In genomic region chr2L:7326405-7326804, dm6 we compare ENCODE assay signal across 3 fruit fly cellular contexts.
A peak's percentile ranks its signal among the peaks of the same experiment; 100 is the strongest.
TF ChIP-seq lines count a peak whose summit lies in the region.

No protein-coding gene starts in this region.

- TF ChIP-seq CTCF in whole organism, embryonic (GFP tag; optimal IDR thresholded peaks at IDR 0.05; lab: Kevin White, UChicago): no peak

TF ChIP-seq in whole organism, embryonic, 481 proteins besides CTCF, POLR2A, EP300 and RAD21:
- TF ChIP-seq CG14441 (GFP tag; IDR thresholded peaks at IDR 0.05; lab: Robert Waterston, UW) (0 out of 2 replicates have a peak, but pooled peaks have one; percentile 38), D19A (tag; optimal IDR thresholded peaks at IDR 0.05; lab: Kevin White, UChicago) (no peak), Rx (GFP tag; IDR thresholded peaks at IDR 0.05; lab: Robert Waterston, UW) (0 out of 2 replicates have a peak, but pooled peaks have one; percentile 19), peb (GFP tag; IDR thresholded peaks at IDR 0.05; lab: Robert Waterston, UW) (0 out of 2 replicates have a peak, but pooled peaks have one; percentile 35), sens (GFP tag; lab: Kevin White, UChicago) (peak; percentile 62), Drgx (GFP tag; IDR thresholded peaks at IDR 0.05; lab: Robert Waterston, UW) (peak; percentile 40; the same call in 1 of the 2 replicates), CG2712 (tag; optimal IDR thresholded peaks at IDR 0.05; lab: Kevin White, UChicago) (peak; percentile 25), ara (GFP tag; IDR thresholded peaks at IDR 0.05; lab: Robert Waterston, UW) (peak; percentile 51; the same call in 1 of the 2 replicates), phol (tag; optimal IDR thresholded peaks at IDR 0.05; lab: Kevin White, UChicago) (peak; percentile 11), slp2 (GFP tag; optimal IDR thresholded peaks at IDR 0.05; lab: Kevin White, UChicago) (no peak), Xrp1 (GFP tag; IDR thresholded peaks at IDR 0.05; lab: Robert Waterston, UW) (peak; percentile 47; the same call in 1 of the 2 replicates), CG4730 (GFP tag; IDR thresholded peaks at IDR 0.05; lab: Robert Waterston, UW) (0 out of 2 replicates have a peak, but pooled peaks have one; percentile 8), CG18262 (tag; optimal IDR thresholded peaks at IDR 0.05; lab: Kevin White, UChicago) (peak; percentile 12), gcm2 (GFP tag; optimal IDR thresholded peaks at IDR 0.05; lab: Kevin White, UChicago) (no peak), CG6689 (GFP tag; IDR thresholded peaks at IDR 0.05; lab: Robert Waterston, UW) (peak; percentile 52), dmrt99B (tag; optimal IDR thresholded peaks at IDR 0.05; lab: Kevin White, UChicago) (peak; percentile 14), ATbp (GFP tag; optimal IDR thresholded peaks at IDR 0.05; lab: Kevin White, UChicago) (no peak), kah (GFP tag; optimal IDR thresholded peaks at IDR 0.05; lab: Kevin White, UChicago) (no peak), E2f1 (GFP tag; IDR thresholded peaks at IDR 0.05; lab: Robert Waterston, UW) (0 out of 2 replicates have a peak, but pooled peaks have one; percentile 23), prd (optimal IDR thresholded peaks at IDR 0.05; lab: Kevin White, UChicago) (no peak), prd (GFP tag; IDR thresholded peaks at IDR 0.05; lab: Robert Waterston, UW) (peak; percentile 51; the same call in 1 of the 3 replicates), Blimp-1 (GFP tag; optimal IDR thresholded peaks at IDR 0.05; lab: Kevin White, UChicago) (peak; percentile 39), Awh (GFP tag; IDR thresholded peaks at IDR 0.05; lab: Robert Waterston, UW) (0 out of 2 replicates have a peak, but pooled peaks have one; percentile 18)
TF ChIP-seq in whole organism, embryonic: peak in this region for 17.

TF ChIP-seq in whole organism, prepupa, 60 proteins besides CTCF, POLR2A, EP300 and RAD21:
- TF ChIP-seq CG9139 (GFP tag; optimal IDR thresholded peaks at IDR 0.05; lab: Kevin White, UChicago) (no peak), eg (GFP tag; IDR thresholded peaks at IDR 0.05; lab: Robert Waterston, UW) (peak; percentile 63; the same call in 2 of the 3 replicates), CG8119 (GFP tag; IDR thresholded peaks at IDR 0.05; lab: Robert Waterston, UW) (0 out of 3 replicates have a peak, but pooled peaks have one; percentile 16), vri (GFP tag; optimal IDR thresholded peaks at IDR 0.05; lab: Kevin White, UChicago) (no peak), Lpt (GFP tag; optimal IDR thresholded peaks at IDR 0.05; lab: Kevin White, UChicago) (no peak), CG32006 (GFP tag; optimal IDR thresholded peaks at IDR 0.05; lab: Kevin White, UChicago) (no peak), Eip93F (GFP tag; optimal IDR thresholded peaks at IDR 0.05; lab: Kevin White, UChicago) (no peak), CG10669 (GFP tag; optimal IDR thresholded peaks at IDR 0.05; lab: Kevin White, UChicago) (peak; percentile 2), CG8319 (GFP tag; optimal IDR thresholded peaks at IDR 0.05; lab: Kevin White, UChicago) (no peak), Blimp-1 (GFP tag; optimal IDR thresholded peaks at IDR 0.05; lab: Kevin White, UChicago) (no peak), dsx (GFP tag; optimal IDR thresholded peaks at IDR 0.05; lab: Kevin White, UChicago; ENCODE audit: poor library complexity, severe bottlenecking) (no peak), Eip78C (GFP tag; lab: Kevin White, UChicago) (peak; percentile 48), salr (GFP tag; optimal IDR thresholded peaks at IDR 0.05; lab: Kevin White, UChicago) (no peak), CG16779 (tag; optimal IDR thresholded peaks at IDR 0.05; lab: Kevin White, UChicago) (no peak)

TF ChIP-seq in whole organism, pupa, 21 proteins besides CTCF, POLR2A, EP300 and RAD21:
- no peak for TF ChIP-seq CG9948 (tag; optimal IDR thresholded peaks at IDR 0.05; lab: Kevin White, UChicago)
- no peak for TF ChIP-seq CG8301 (tag; optimal IDR thresholded peaks at IDR 0.05; lab: Kevin White, UChicago)
- TF ChIP-seq D1 (tag; optimal IDR thresholded peaks at IDR 0.05; lab: Kevin White, UChicago): no peak
- TF ChIP-seq Pif1A (GFP tag; optimal IDR thresholded peaks at IDR 0.05; lab: Kevin White, UChicago): no peak
- no peak for TF ChIP-seq Pif1B (GFP tag; optimal IDR thresholded peaks at IDR 0.05; lab: Kevin White, UChicago)
- peak; percentile 66; the same call in 2 of the 3 replicates for TF ChIP-seq fd96Ca (GFP tag; IDR thresholded peaks at IDR 0.05; lab: Robert Waterston, UW)
- TF ChIP-seq CG10348 (GFP tag; IDR thresholded peaks at IDR 0.05; lab: Robert Waterston, UW): no peak
- no peak for TF ChIP-seq rn (GFP tag; IDR thresholded peaks at IDR 0.05; lab: Robert Waterston, UW)
- no peak for TF ChIP-seq CG15710 (tag; optimal IDR thresholded peaks at IDR 0.05; lab: Kevin White, UChicago)
- TF ChIP-seq EcR (GFP tag; optimal IDR thresholded peaks at IDR 0.05; lab: Kevin White, UChicago): no peak
- peak; percentile 80 for TF ChIP-seq CG4496 (GFP tag; IDR thresholded peaks at IDR 0.05; lab: Robert Waterston, UW)
- TF ChIP-seq Ets98B (GFP tag; IDR thresholded peaks at IDR 0.05; lab: Robert Waterston, UW): peak; percentile 50
- no peak for TF ChIP-seq CG32121 (GFP tag; IDR thresholded peaks at IDR 0.05; lab: Robert Waterston, UW)
- TF ChIP-seq CG13204 (GFP tag; optimal IDR thresholded peaks at IDR 0.05; lab: Kevin White, UChicago): no peak
- peak; percentile 24 for TF ChIP-seq CG14655 (GFP tag; optimal IDR thresholded peaks at IDR 0.05; lab: Kevin White, UChicago)
- no peak for TF ChIP-seq gl (tag; optimal IDR thresholded peaks at IDR 0.05; lab: Kevin White, UChicago)
- no peak for TF ChIP-seq CG34367 (tag; optimal IDR thresholded peaks at IDR 0.05; lab: Kevin White, UChicago)
- peak; percentile 24 for TF ChIP-seq CG8159 (tag; optimal IDR thresholded peaks at IDR 0.05; lab: Kevin White, UChicago)
- TF ChIP-seq CG17806 (tag; optimal IDR thresholded peaks at IDR 0.05; lab: Kevin White, UChicago): peak; percentile 23
- TF ChIP-seq Snoo (tag; optimal IDR thresholded peaks at IDR 0.05; lab: Kevin White, UChicago): no peak
- TF ChIP-seq CG12605 (GFP tag; IDR thresholded peaks at IDR 0.05; lab: Robert Waterston, UW): no peak
TF ChIP-seq in whole organism, pupa: peak in this region for 6.

Comparison
In these comparisons a context has a peak if more than half of its experiments do, and no peak if none do; other contexts are left out.
1. Of the 7 proteins assayed by ChIP-seq in both whole organism, embryonic and whole organism, prepupa: peak only in whole organism, embryonic: Blimp-1; only in whole organism, prepupa: none; in both: none; in neither: 6.